Worm (Caenorhabditis elegans): ENCODE measurements around the gene bcat-1.

- TF ChIP-seq hrde-1 (tag; optimal IDR thresholded peaks at IDR 0.05; ENCODE audit: borderline replicate concordance) (no peak), unc-130 (GFP tag; optimal IDR thresholded peaks at IDR 0.05) (no peak), attf-3 (GFP tag; conservative IDR thresholded peaks at IDR 0.05) (no peak), F37B4.10 (GFP tag; IDR thresholded peaks at IDR 0.05) (no peak), hsf-1 (GFP tag; IDR thresholded peaks at IDR 0.05) (no peak), pha-4 (tag; optimal IDR thresholded peaks at IDR 0.05) (no peak), dpl-1 (GFP tag; optimal IDR thresholded peaks at IDR 0.05) (no peak), ztf-18 (tag; optimal IDR thresholded peaks at IDR 0.05) (no peak), ama-1 (optimal IDR thresholded peaks at IDR 0.05) (no peak), ama-1 (GFP tag; optimal IDR thresholded peaks at IDR 0.05) (no peak), dpff-1 (tag; optimal IDR thresholded peaks at IDR 0.05) (no peak), Y67H2A.10 (GFP tag; conservative IDR thresholded peaks at IDR 0.05) (no peak), ztf-25 (GFP tag; IDR thresholded peaks at IDR 0.05) (no peak)
Observed at ce11 chrX:12863796-12864195, 13.5 kb upstream of the bcat-1 start, which contains the start of gene T14G8.4.

All from whole organism, young adult.